Fruit fly (Drosophila melanogaster) whole organism, pupa: ENCODE data around the gene gdl-ORF39.

Source experiments
- CG10348 ChIP-seq: fragments of 200-800 bp; sonication (Bioruptor generic); IDR thresholded peaks from 2 replicates; pipeline ENCODE4 v1.3.6; 2022; ENCODE audit warnings: missing biosample characterization, missing genetic modification characterization
- CG12605 ChIP-seq: fragments of 200-800 bp; sonication (Bioruptor generic); IDR thresholded peaks from 2 replicates; pipeline ENCODE4 v1.3.6; 2022; ENCODE audit warnings: missing biosample characterization, missing genetic modification characterization
- CG13204 ChIP-seq: fragments of 200-800 bp; sonication (Bioruptor generic); optimal IDR thresholded peaks from 2 replicates; lab custom pipeline; 2018; ENCODE audit warnings: missing biosample characterization, mild to moderate bottlenecking, missing genetic modification characterization, moderate library complexity
- CG14655 ChIP-seq: fragments of 200-800 bp; sonication (Bioruptor generic); optimal IDR thresholded peaks from 3 replicates; lab custom pipeline; 2017; ENCODE audit warnings: mild to moderate bottlenecking, missing biosample characterization, missing genetic modification reagents, missing genetic modification characterization
- CG15710 ChIP-seq: fragments of 200-800 bp; sonication (Bioruptor generic); optimal IDR thresholded peaks from 2 replicates; lab custom pipeline; 2018; ENCODE audit warnings: missing biosample characterization, mild to moderate bottlenecking, missing genetic modification characterization, moderate library complexity
- CG17806 ChIP-seq: fragments of 200-800 bp; sonication (Bioruptor generic); optimal IDR thresholded peaks from 2 replicates; lab custom pipeline; 2018; ENCODE audit warnings: missing biosample characterization, mild to moderate bottlenecking, missing genetic modification characterization, moderate library complexity
- CG32121 ChIP-seq: fragments of 200-800 bp; sonication (Bioruptor generic); IDR thresholded peaks from 2 replicates; pipeline ENCODE4 v1.3.6; 2022; ENCODE audit warnings: missing biosample characterization, missing genetic modification characterization
- CG34367 ChIP-seq: fragments of 200-800 bp; sonication (Bioruptor generic); optimal IDR thresholded peaks from 2 replicates; lab custom pipeline; 2018; ENCODE audit warnings: missing biosample characterization, mild to moderate bottlenecking, missing genetic modification characterization
- CG4496 ChIP-seq: fragments of 200-800 bp; sonication (Bioruptor generic); IDR thresholded peaks from 3 replicates; pipeline ENCODE4 v1.3.6; 2022; ENCODE audit warnings: missing biosample characterization, missing genetic modification characterization
- CG8159 ChIP-seq: fragments of 200-800 bp; sonication (Bioruptor generic); optimal IDR thresholded peaks from 3 replicates; lab custom pipeline; 2018; ENCODE audit warnings: missing biosample characterization, mild to moderate bottlenecking, missing genetic modification characterization, moderate library complexity
- CG8301 ChIP-seq: fragments of 200-800 bp; sonication (Bioruptor generic); optimal IDR thresholded peaks from 2 replicates; lab custom pipeline; 2018; ENCODE audit warnings: missing biosample characterization, mild to moderate bottlenecking, missing genetic modification characterization
- CG9948 ChIP-seq: fragments of 200-800 bp; sonication (Bioruptor generic); optimal IDR thresholded peaks from 2 replicates; lab custom pipeline; 2018; ENCODE audit warnings: missing biosample characterization, mild to moderate bottlenecking, missing genetic modification characterization, moderate library complexity
- D1 ChIP-seq: fragments of 200-800 bp; sonication (Bioruptor generic); optimal IDR thresholded peaks from 2 replicates; lab custom pipeline; 2018; ENCODE audit warnings: missing biosample characterization, mild to moderate bottlenecking, missing genetic modification characterization, moderate library complexity
- EcR ChIP-seq: fragments of 200-800 bp; sonication (Bioruptor generic); optimal IDR thresholded peaks from 3 replicates; lab custom pipeline; 2019; ENCODE audit warnings: missing biosample characterization, missing genetic modification characterization, mild to moderate bottlenecking, moderate library complexity, missing genetic modification reagents
- Ets98B ChIP-seq: fragments of 200-800 bp; sonication (Bioruptor generic); IDR thresholded peaks from 2 replicates; pipeline ENCODE4 v1.3.6; 2022; ENCODE audit warnings: missing biosample characterization, missing genetic modification characterization
- Pif1A ChIP-seq: fragments of 200-800 bp; sonication (Bioruptor generic); optimal IDR thresholded peaks from 3 replicates; lab custom pipeline; 2016; ENCODE audit warnings: missing biosample characterization, missing genetic modification characterization
- Pif1B ChIP-seq: fragments of 200-800 bp; sonication (Bioruptor generic); optimal IDR thresholded peaks from 3 replicates; lab custom pipeline; 2016; ENCODE audit warnings: missing biosample characterization, missing genetic modification characterization
- Snoo ChIP-seq: fragments of 200-800 bp; sonication (Bioruptor generic); optimal IDR thresholded peaks from 3 replicates; lab custom pipeline; 2017; ENCODE audit warnings: missing biosample characterization, mild to moderate bottlenecking, missing genetic modification characterization, inconsistent platforms
- fd96Ca ChIP-seq: fragments of 200-800 bp; sonication (Bioruptor generic); IDR thresholded peaks from 3 replicates; pipeline ENCODE4 v1.3.6; 2022; ENCODE audit warnings: missing biosample characterization, missing genetic modification characterization
- gl ChIP-seq: fragments of 200-800 bp; sonication (Bioruptor generic); optimal IDR thresholded peaks from 2 replicates; lab custom pipeline; 2018; ENCODE audit warnings: missing biosample characterization, mild to moderate bottlenecking, missing genetic modification characterization
- rn ChIP-seq: fragments of 200-800 bp; sonication (Bioruptor generic); IDR thresholded peaks from 2 replicates; pipeline ENCODE4 v1.3.6; 2022; ENCODE audit warnings: missing biosample characterization, missing genetic modification characterization

Gene gdl-ORF39

DNA sequence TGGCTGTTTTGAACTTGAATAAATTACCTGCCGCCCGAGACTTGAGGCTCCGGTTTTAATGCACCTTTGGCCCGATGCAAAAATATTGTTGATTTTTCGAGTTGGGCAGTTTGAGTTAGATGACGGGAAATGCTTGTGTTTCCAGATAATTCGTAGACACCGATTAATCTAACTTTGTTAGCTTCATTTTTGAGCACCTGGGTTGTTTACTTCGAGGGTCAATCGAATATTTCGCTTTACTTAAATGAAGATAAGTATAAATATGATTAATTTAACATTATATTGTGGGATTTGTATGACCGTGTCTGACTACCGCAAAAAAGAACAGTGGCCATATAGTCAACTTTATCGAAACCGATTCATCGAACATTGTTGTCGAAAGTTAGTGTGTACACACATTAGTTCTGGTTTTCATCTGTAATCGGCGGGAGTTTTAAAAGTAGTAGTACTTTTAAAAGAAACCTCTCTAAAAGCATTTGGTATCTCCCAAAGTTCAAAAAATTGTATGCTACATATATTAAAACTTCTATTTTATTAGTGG lies 14.6 kb downstream of the gdl-ORF39 start, which contains the start of gene CG7945:
TSS of gene CG7945 (minus strand) at position 332 of the 541 bp plus-strand sequence.
- no peak for TF ChIP-seq Pif1B
- no peak for TF ChIP-seq fd96Ca (GFP tag; lab: Robert Waterston, UW)
- TF ChIP-seq CG9948 (tag; lab: Kevin White, UChicago) = no peak
- TF ChIP-seq, all 21 proteins: peak for 0

DNA sequence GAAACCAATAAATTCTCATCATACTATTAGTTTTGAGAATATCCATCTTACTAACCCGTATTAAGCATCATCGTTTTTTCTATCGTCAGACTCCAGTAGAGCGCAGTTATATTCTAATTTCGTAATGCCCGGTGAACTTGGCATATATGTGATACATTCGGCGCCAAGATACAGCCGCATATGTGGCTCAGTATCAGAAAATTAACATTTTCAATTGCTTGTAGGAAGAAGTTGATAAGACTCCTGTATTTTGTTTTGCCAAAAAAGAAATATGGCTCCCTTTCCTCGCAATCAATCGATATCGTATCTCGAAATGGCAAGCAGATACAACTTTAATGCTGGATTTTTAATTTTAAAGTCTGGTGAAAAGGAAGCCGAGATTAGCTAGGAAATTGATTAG lies 15.9 kb downstream of the gdl-ORF39 start, which contains the start of gene CG33986:
TSS of gene CG33986 (minus strand) at position 101 of the 400 bp plus-strand sequence.
- no peak for TF ChIP-seq Snoo (tag; lab: Kevin White, UChicago)
- TF ChIP-seq Ets98B (GFP tag; lab: Robert Waterston, UW) = no peak
- TF ChIP-seq CG15710 (tag; lab: Kevin White, UChicago) = no peak
- no peak for TF ChIP-seq CG8159 (tag; lab: Kevin White, UChicago)
- TF ChIP-seq CG13204 (GFP tag; lab: Kevin White, UChicago) = no peak
- no peak for TF ChIP-seq CG14655
- TF ChIP-seq D1 (tag; lab: Kevin White, UChicago) = no peak

DNA sequence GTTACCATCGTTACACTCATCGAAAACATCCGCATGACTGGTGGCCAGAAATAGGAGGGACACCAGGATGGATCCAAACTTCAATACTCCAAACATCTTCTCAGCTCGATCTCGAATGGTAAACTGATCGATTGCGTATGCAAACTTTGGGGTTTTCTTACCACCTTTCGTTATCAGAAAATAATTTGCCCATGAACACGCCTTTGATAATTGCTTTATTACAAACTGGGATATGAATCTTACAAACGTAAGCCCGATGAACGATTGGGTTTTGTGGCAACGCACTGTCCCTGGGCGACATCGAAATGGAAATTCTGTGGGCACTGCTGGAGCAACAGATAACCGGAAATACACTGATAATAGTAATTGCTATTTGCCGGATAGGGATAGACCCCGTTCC lies 17.5 kb downstream of the gdl-ORF39 start, which contains the start of gene CG33985:
TSS of gene CG33985 (minus strand) at position 101 of the 400 bp plus-strand sequence.
- TF ChIP-seq CG32121 (GFP tag; lab: Robert Waterston, UW) (no peak), CG34367 (no peak), rn (GFP tag; lab: Robert Waterston, UW) (no peak), D1 (tag; lab: Kevin White, UChicago) (no peak), CG4496 (GFP tag; lab: Robert Waterston, UW) (no peak), CG14655 (no peak)
- TF ChIP-seq, all 21 proteins: peak for 0

DNA sequence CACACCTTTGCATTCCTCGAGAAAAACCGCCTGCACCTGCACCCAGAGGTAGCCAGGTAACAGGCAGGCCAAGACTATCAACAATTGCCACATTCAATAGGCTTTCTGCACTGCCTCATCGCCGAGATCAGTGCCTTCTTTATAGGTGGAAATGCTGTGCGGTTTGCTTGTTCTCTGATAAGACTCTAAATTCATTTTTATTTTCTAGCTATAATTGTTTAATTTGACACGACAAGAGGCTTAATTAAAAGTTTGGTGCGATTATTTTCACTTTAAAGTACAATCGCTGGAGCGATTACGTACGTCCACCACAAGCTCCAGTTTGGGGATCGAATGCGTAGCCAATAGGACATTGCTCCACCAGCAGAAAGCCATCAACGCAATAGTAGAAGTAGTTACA lies 18.2 kb downstream of the gdl-ORF39 start, which contains the start of gene CG42729:
TSS of gene CG42729 (minus strand) at position 101 of the 400 bp plus-strand sequence.
- no peak for TF ChIP-seq CG4496 (GFP tag; lab: Robert Waterston, UW)
- no peak for TF ChIP-seq CG12605 (GFP tag; lab: Robert Waterston, UW)
- TF ChIP-seq D1 (tag; lab: Kevin White, UChicago) = no peak
- TF ChIP-seq CG32121 (GFP tag; lab: Robert Waterston, UW) = no peak
- TF ChIP-seq CG10348 (GFP tag; lab: Robert Waterston, UW) = no peak

DNA sequence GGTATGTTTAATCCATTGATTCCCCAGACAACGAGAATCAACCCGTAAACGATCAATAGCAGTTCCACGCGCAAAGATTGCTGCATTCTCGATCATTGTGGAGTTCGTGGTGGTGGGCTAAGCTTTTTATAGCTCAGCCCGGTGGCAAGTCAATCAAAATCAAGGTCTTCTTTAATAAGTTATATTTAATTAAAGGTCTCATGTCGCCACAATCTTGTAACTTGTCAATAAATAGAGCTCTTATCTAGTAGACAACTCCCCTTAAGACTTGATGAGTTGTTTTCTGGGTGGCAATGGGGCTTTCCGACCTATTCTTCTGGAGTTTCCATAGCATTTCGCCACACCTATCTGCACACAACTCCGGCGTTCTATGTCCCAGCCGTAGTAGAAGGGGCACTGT lies 18.9 kb downstream of the gdl-ORF39 start, which contains the start of gene CG42728:
TSS of gene CG42728 (minus strand) at position 101 of the 400 bp plus-strand sequence.
- TF ChIP-seq EcR (GFP tag; lab: Kevin White, UChicago) (no peak), CG15710 (tag; lab: Kevin White, UChicago) (no peak), CG34367 (no peak), Pif1B (no peak), Pif1A (GFP tag; lab: Kevin White, UChicago) (no peak), Ets98B (GFP tag; lab: Robert Waterston, UW) (no peak), CG4496 (GFP tag; lab: Robert Waterston, UW) (no peak), gl (no peak), CG8159 (tag; lab: Kevin White, UChicago) (no peak), rn (GFP tag; lab: Robert Waterston, UW) (no peak), CG17806 (tag; lab: Kevin White, UChicago) (no peak), CG12605 (GFP tag; lab: Robert Waterston, UW) (no peak)
- TF ChIP-seq, all 21 proteins: peak for 0

DNA sequence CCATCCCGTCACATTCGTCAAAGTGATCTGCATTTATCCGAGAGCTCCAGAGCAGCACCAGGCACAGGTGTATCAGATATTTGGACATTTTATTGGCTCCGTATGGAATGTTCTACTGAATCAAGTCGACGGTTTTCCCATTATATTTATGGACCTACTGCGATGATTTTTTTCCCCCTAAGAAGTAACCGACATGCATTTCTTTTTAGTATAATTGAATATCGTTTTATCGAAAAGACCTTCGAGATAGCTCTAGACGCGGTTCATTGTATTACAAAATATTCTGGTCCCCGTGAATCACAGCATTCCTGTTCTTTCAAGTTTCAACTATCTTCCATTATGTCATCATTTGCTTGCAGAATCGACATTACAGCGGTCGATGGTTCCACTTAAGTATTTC lies 19.9 kb downstream of the gdl-ORF39 start, which contains the start of gene obst-H:
TSS of gene obst-H (minus strand) at position 101 of the 400 bp plus-strand sequence.
- TF ChIP-seq CG17806 (tag; lab: Kevin White, UChicago) = no peak
- no peak for TF ChIP-seq Snoo (tag; lab: Kevin White, UChicago)
- TF ChIP-seq CG32121 (GFP tag; lab: Robert Waterston, UW) = no peak
- no peak for TF ChIP-seq CG13204 (GFP tag; lab: Kevin White, UChicago)
- no peak for TF ChIP-seq CG34367
- TF ChIP-seq CG4496 (GFP tag; lab: Robert Waterston, UW) = no peak
- TF ChIP-seq CG10348 (GFP tag; lab: Robert Waterston, UW) = no peak
- no peak for TF ChIP-seq D1 (tag; lab: Kevin White, UChicago)
- no peak for TF ChIP-seq rn (GFP tag; lab: Robert Waterston, UW)
- TF ChIP-seq CG14655 = no peak
- TF ChIP-seq CG8301 = no peak
- TF ChIP-seq Pif1B = no peak
- no peak for TF ChIP-seq EcR (GFP tag; lab: Kevin White, UChicago)
- no peak for TF ChIP-seq CG9948 (tag; lab: Kevin White, UChicago)
- TF ChIP-seq Pif1A (GFP tag; lab: Kevin White, UChicago) = no peak
- no peak for TF ChIP-seq CG15710 (tag; lab: Kevin White, UChicago)

DNA sequence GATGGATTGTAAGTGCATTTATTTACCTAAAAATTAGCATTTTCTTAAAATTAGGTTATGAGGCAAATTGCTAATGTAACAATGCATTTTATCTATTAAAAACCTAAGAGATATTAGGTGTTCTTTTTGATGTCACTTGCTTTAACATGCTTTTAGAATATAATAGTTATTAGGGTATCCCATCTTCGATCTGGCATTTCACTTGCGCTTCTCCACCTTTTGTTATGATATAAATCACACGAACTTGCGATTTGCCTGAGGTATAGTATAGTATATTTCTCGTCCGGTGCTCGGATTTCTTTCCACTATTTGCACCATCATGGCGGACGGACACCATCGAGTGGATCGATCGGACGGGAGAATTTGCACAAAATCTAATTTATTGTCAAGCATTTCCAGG lies 20.8 kb downstream of the gdl-ORF39 start:
- TF ChIP-seq CG10348 (GFP tag; lab: Robert Waterston, UW) (no peak), CG9948 (tag; lab: Kevin White, UChicago) (no peak), CG8159 (tag; lab: Kevin White, UChicago) (no peak)
